Fruit fly (Drosophila melanogaster) ovary, adult (tissue): Measurements from ENCODE around the gene CG14795.

Experiments used
- CG17801 ChIP-seq: fragments of 200-800 bp; optimal IDR thresholded peaks from 2 replicates; lab custom pipeline; 2019; ENCODE audit warnings: missing biosample characterization, mild to moderate bottlenecking, missing genetic modification characterization, moderate library complexity; ENCODE audit not compliant: partially characterized antibody

The CG14795 gene

DNA sequence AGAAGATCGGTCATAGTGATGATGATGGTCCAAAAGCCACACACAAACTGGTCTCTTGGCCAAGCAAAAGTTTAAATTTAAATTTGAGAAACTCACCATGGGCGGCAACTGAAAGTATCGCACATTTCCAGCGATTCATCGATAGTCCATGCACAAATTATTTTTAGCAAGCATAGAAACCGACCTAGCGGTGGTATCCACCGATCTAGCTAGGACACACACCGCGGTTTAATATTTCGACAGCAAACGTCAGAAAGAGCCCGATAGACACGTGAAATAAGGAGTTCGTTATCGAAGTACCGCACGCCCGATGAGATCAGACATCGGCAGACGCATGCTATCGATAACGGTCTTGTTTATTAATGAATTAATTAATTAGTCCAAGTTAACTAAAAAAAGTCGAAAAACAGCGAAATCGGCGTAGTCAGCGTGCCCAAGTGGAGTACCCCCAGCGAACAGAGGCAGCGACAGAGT lies at the start of gene CG14795:
TSS of gene CG14795 (minus strand) at position 51 of the 474 bp plus-strand sequence.
- TF ChIP-seq CG17801, result peak; percentile 27

DNA sequence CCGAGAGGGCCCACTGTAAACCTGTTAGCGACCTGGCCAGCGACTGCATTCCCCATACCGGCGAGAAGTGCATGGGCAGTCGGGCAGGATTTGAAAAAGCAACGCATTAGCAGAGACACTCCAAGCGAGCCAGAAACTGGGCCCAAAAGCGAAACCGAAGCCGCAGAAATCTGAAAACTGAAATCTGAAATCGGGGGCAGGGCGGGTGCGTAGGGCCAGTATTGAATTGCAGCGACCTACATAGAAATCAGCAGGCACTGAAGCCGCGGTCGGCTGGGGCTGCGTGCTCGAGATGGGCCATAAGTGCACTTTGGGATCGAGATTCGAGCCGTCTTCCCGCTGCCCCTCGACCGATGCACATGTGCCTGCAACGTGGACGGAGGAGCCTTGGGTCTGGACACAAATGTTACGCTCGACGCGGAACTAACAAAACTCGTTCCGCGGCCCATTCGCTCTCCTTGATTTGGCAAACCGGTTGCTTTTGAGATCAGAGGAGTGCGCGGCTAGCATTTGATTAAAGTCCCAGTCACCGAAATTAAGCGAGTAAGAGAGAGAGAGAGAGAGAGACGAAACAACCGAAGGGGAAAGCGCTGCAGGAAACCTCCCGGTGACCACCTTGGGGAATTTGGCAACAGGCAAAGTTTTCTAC lies 49.6 kb upstream of the CG14795 start:
- TF ChIP-seq CG17801, result no peak

DNA sequence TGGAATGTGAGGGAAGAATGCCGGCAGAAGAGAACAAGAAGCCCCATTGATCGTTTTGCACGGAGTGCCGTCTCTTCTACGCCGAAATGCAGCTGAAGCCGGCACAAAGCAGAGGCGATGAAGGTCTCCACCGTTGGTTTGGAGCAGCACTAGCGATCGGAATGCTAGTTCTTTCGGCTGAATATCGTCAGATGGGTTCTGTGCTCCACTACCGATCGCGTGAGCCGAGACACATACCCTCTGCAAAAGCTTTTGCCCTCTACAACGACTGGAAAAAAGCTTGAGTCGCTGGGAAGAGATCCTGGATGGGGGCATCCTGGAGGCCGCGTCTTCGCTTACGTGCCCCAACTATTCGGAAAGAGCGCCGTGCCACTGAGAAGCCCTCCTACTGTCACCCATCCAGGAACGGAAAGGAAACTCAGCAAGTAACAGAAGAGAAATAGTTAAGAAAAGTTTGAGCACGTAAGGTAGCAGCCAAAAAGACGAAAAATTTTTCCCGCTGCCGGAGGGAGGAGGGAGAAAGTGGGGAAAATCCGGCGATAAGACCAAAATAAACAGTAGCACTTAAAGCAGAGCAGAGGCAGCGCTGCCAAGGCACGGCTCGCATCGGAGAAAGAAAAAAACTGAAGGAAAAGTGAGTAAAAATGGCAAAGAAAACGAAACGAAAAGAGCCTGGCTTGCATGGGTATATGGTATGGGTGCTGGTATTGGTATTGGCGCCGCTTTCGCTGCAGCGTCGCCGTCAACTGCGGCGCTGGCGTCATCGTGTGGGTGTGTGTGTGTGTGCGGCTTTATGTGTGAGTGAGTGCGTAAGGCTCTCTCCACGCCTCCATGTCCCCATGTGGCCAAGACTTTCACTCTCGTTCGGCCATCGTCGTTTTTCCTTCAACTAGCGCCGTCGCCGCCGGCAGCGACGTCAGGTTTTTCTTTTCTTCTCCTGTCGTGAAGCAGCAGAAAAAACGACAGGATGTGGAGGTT lies 47.7 kb upstream of the CG14795 start:
- no peak for TF ChIP-seq CG17801

DNA sequence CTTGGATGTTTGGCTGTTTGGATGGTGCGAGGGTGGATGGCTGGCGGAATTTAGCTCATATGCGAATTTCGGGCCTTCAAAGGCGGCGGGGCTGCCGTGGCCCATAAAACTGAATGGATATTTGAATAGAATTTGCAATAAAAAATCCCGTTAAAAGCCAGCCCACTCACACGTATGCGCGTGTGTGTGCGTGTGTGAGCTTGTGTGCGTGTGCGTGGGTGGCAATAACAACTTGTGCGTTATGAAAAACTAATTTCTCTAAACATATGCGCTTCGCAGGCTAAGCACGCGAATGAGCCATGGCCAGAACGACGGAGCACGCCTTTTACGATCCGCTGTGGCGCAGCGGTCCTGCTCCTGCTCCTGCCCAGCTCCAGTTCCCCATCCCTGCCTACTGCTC lies 26.0 kb upstream of the CG14795 start:
- no peak for TF ChIP-seq CG17801

DNA sequence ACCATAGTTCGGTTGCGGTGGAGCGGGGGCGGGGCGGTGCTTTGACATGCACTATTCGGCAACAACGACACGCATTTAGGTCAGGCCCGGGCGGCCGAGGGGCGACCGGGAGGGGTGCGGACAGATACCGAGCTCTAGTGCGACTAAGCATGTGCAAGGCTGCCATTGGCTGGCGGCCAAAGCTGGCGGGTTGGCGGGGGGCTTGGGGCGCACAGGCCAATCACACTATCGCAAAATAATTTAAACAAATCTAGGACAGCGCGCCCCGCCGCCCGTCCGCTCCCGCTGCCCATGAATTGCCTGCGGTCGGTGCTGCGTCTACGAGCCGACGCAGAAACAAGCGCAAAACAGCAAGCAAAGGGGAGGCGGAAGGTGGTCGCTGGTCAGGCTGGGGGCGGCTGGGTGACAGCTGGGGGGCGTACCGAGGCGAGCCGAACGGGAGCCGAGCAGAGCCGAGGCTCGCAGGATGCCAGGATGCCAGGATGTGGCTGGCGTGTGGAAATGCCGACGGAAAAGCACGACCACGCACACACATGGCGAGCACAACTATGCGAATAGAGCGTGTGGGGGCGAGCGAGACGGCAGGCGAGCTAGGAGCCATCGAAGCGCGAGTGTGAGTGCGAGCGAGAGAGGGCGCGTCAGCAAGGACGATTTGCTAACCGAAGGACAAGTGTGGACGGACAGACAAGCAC lies 22.8 kb upstream of the CG14795 start:
- no peak for TF ChIP-seq CG17801

DNA sequence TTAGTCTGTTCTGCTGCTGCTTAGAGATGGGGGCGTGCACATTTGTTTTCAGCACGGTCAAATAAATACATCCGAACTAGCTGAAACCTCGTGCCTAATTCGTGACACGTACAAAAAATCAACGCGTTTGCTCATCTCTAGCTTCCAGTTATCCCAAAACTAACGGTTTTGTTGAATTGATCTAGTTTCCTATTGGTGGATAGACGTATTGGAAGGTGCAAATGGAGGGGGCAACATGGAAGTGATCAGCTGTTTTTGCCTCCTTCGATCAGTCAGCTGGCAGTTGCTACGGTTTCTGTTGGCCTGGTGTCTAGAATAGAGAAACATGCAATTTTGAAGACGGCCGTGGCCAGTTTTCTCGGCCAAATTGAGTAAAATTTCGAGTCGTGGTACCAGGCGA lies 5.0 kb upstream of the CG14795 start:
- TF ChIP-seq CG17801, result peak; percentile 69

DNA sequence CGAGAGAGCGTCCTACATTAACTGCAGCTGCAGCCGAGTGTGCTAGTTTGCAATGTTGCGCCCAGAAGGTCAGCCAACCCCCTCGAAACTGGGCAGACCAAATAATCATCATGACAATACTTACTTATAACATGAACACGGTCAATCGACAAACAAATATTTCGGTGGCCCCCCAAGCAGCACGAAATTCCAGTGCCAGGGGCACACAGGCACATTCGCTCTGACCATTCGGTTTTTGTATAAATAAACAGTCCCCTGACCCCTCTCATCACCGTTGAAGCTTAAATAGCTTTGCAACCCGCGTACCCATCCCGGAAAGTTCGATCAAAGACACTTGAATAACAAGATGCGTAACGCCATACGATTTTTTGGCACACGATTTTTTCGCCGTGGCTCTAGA lies 1.3 kb upstream of the CG14795 start:
- TF ChIP-seq CG17801, result no peak

DNA sequence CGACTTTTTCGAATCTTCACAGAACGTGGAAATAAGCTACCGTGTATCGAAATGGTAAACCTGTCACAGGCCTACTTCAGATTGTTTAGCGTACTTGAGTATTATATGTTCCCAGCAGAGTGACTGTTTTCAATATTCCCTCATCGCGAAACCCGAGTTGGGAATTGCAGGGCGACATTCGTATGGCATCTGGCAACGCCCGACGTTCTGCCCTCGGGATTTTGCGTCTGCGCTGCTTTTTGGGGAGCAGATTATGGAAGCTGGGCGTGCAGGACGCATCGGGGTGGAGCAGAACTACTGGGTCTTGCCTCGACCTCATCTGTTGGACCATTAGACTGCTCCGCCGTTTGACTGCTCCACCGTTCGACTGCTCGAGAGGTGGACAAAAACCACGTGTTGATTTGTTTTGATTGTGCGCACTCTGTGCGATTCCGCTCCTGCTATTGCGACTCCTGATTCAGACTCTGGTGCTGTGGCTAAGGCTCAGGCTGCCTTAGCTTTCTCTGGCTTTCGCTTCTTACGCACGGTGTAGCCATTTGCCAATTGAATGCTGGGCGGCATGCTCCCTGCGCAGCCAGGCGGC lies 4.3 kb downstream of the CG14795 start:
- no peak for TF ChIP-seq CG17801

DNA sequence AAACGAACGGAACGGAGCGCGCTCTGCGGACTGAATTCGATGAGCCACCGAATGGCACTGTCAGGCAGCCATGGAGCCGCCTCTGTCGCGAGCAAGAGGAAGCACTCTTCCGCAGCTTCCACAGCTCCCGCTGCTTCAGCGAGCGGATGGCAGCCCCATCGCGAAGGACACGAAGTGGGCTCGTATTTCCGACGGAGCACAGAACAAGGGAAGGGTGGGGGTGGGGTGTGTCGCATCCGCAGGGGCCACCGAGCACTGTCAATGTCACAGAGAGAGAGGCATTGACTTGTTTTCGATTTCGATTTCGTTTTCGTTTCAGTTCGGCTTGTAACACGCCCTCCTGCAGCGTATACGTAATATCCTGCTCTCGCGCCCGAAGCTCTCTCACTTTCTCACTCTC lies 4.9 kb downstream of the CG14795 start, which contains the start of gene Nmdar2:
TSS of gene Nmdar2 (minus strand) at position 59 of the 400 bp plus-strand sequence.
- TF ChIP-seq CG17801, result no peak

DNA sequence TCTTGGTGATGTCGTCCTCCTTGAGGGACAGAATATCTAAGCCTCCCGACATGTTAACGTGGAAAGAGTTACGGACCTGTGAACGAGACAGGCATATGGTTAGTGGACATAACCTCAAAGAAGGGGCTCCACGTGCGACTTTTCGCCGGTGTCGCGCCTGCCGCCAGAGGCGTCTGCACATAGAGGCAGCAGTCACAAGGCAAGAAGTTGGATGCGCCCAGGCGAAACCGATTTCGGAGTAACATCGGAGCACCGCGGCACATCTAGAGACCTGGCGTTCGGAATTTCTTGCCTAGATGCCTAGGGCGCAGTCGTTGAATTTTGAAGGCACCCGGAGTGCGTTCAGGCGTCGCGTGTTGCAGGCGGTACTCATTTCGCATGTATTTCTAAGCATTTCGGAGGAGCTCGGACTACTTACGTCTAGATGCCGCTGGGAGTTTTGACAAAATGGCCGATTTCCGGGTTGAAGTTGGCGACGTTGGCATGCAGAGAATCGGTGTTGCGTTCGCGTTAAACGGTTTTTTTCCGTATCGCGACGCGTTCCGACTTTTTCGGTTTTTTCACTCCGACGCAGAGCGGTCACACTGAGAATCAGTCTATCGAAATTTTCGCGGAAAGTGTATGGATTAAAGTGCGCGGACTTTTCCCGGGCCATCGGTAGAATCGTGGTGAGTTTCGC lies 29.6 kb downstream of the CG14795 start, which contains the start of the genes sta and inc:
TSS of gene sta (minus strand) at position 574 of the 679 bp plus-strand sequence.
TSS of gene inc (plus strand) at position 640 of the 679 bp plus-strand sequence.
- peak; percentile 86 for TF ChIP-seq CG17801

DNA sequence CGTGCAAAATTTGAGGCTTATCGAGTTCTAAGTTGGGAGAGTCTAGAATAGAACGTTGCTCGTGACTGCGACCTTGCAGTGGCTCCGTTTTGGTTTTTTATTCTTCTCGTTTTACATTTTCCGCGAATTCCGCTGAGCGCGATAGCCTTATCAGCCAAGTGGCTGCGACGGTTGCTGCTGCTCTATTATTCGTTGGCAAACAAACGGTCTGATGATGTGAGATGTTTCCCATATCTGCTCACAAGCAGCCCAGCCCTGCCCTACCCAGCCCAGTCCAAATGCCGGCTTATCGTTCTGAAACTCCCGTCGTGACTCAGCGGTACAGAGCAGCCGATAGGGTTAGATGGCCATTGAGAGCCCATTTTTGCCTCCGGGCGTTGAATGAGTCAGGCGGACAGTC lies 32.2 kb downstream of the CG14795 start:
- no peak for TF ChIP-seq CG17801

DNA sequence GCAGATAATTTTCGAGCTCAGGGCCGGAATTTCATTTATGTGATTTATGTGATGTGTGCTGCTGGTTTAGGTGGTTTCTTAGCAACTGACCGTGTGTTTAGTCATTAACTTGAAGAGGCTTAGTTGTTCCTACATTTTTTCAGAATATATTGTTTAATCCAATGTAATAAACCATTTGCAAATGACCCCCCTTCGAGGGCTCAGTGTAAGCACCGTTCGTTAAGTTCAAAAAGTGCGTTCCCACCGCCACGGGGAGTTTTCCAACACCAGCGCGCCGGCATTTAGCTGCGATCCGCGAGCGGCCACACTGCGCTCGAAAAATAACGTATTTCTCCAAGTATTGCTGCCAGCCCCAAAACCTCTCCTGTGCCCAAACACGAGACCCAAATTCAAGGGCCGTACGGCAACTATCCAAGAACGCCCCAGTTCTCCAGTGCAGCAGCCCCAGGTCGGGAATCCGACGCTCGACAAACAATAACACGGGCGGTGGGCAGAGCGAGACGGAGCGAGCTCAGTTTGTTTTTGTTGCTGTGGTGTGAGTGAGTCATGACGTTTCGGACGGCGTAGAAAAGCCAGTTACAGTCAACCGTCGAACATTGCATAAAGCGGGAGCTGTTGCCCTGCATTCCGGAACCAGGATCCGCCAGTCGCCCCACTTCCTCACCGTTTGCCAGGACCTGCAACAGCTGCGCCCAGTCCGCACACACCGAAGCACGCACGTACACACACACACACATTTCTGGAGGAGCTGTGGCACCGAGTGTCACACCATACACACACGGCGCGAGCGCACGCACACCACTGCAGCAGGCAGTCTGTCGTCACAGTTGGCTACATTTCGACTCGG lies 34.1 kb downstream of the CG14795 start, which contains the start of gene rush:
TSS of gene rush (plus strand) at position 277 of the 847 bp plus-strand sequence.
- peak; percentile 37 for TF ChIP-seq CG17801

DNA sequence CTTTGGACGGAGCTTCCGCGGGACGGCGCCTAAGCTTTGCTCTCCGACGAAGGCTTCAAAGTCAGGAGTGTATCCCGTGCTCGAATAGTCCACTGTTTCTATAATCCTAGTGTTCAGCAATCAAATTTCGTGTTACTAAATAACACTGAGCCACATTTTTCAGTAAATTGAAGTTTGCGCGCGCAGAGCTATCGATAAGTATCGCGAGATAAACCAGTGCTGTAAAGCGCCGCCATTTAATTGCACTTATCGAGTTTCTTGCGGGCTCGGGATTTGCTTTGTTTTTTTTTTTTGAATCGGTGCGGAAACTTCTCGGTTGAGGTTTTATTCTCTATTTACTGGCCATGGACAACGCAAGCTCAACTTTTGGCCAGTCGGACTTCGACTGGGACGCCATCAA lies 35.8 kb downstream of the CG14795 start, which contains the start of the genes Rab27 and mei-38:
TSS of gene Rab27 (minus strand) at position 127 of the 400 bp plus-strand sequence.
TSS of gene mei-38 (plus strand) at position 216 of the 400 bp plus-strand sequence.
- no peak for TF ChIP-seq CG17801

DNA sequence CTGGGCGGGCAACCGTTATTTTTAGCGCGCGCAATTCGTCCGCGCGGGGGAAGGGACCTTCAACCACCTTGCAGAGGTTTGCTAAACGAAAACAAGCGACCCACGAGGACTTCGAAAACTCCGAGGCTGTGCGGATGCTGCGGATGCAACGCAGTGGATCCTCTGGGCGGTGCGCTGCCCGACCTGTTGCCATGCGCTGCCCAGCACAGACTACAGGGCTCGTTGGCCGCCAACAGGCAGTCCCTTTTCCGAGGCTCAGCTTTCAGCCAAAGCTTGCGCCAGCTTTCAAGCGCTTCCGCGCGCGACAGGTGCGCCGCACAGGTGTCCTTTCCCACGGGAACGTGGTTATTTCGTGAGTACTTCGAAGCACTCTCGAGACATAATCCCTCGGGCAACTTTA lies 36.2 kb downstream of the CG14795 start:
- TF ChIP-seq CG17801, result no peak
